Worm (Caenorhabditis elegans) whole organism, L4 larva: ENCODE measurements around the gene lin-66.

ENCODE experiments used
- F10B5.3 ChIP-seq: sonication (generic microtip); optimal IDR thresholded peaks from 2 replicates; lab custom pipeline; 2016; ENCODE audit warnings: mild to moderate bottlenecking, missing genetic modification characterization, missing compliant biosample characterization
- T20F7.1 ChIP-seq: fragments of 200-800 bp; sonication (Bioruptor generic); optimal IDR thresholded peaks from 2 replicates; lab custom pipeline; 2018; ENCODE audit warnings: mild to moderate bottlenecking, missing genetic modification characterization, missing compliant biosample characterization
- Y48G9A.11 ChIP-seq: fragments of 200-800 bp; sonication (Bioruptor generic); IDR thresholded peaks from 2 replicates; pipeline ENCODE4 v1.3.6; 2022; ENCODE audit warnings: missing genetic modification reagents, missing genetic modification characterization, missing compliant biosample characterization
- Y5F2A.4 ChIP-seq: fragments of 200-800 bp; sonication (Bioruptor generic); optimal IDR thresholded peaks from 2 replicates; lab custom pipeline; 2018; ENCODE audit warnings: mild to moderate bottlenecking, missing genetic modification characterization, missing compliant biosample characterization
- Y75B8A.6 ChIP-seq: fragments of 200-800 bp; sonication (Bioruptor generic); IDR thresholded peaks from 2 replicates; pipeline ENCODE4 v1.3.6; 2022; ENCODE audit warnings: missing genetic modification reagents, missing genetic modification characterization, missing compliant biosample characterization
- ZK546.5 ChIP-seq, 2 experiments: sonication (generic microtip); optimal IDR thresholded peaks; 2 replicates each; lab custom pipeline; 2017; ENCODE audit warnings: missing biosample characterization in 2 of 2, missing genetic modification characterization in 2 of 2
- ceh-20 ChIP-seq: fragments of 200-800 bp; sonication (Bioruptor generic); IDR thresholded peaks from 2 replicates; pipeline ENCODE4 v1.3.6; 2022; ENCODE audit warnings: missing genetic modification reagents, missing genetic modification characterization, missing compliant biosample characterization
- ceh-28 ChIP-seq: fragments of 150-350 bp; optimal IDR thresholded peaks from 2 replicates; lab custom pipeline; 2014; ENCODE audit warnings: missing biosample characterization, missing genetic modification reagents, missing genetic modification characterization
- ceh-32 ChIP-seq: sonication (generic microtip); optimal IDR thresholded peaks from 2 replicates; lab custom pipeline; 2016; ENCODE audit warnings: mild to moderate bottlenecking, missing genetic modification characterization, missing compliant biosample characterization; ENCODE audit not compliant: poor library complexity
- ceh-44 ChIP-seq: fragments of 200-800 bp; sonication (Bioruptor generic); IDR thresholded peaks from 2 replicates; pipeline ENCODE4 v1.3.6; 2022; ENCODE audit warnings: missing genetic modification reagents, missing genetic modification characterization, missing compliant biosample characterization
- ceh-62 ChIP-seq: sonication (generic microtip); optimal IDR thresholded peaks from 2 replicates; lab custom pipeline; 2017; ENCODE audit warnings: missing biosample characterization, missing genetic modification characterization
- ctbp-1 ChIP-seq: fragments of 200-800 bp; sonication (Bioruptor generic); IDR thresholded peaks from 2 replicates; pipeline ENCODE4 v1.3.6; 2022; ENCODE audit warnings: missing genetic modification reagents, missing genetic modification characterization, missing compliant biosample characterization
- daf-19 ChIP-seq: fragments of 200-800 bp; sonication (Bioruptor generic); conservative IDR thresholded peaks from 2 replicates; pipeline ENCODE4 v1.3.6; 2022; ENCODE audit warnings: missing genetic modification characterization, missing compliant biosample characterization
- egl-43 ChIP-seq: fragments of 200-800 bp; sonication (Bioruptor generic); IDR thresholded peaks from 2 replicates; pipeline ENCODE4 v1.3.6; 2022; ENCODE audit warnings: missing genetic modification reagents, missing genetic modification characterization, missing compliant biosample characterization
- fkh-10 ChIP-seq: fragments of 150-350 bp; optimal IDR thresholded peaks from 2 replicates; lab custom pipeline; 2014; ENCODE audit warnings: missing biosample characterization, missing genetic modification reagents, missing genetic modification characterization
- gei-8 ChIP-seq: fragments of 200-800 bp; sonication (Bioruptor generic); optimal IDR thresholded peaks from 2 replicates; lab custom pipeline; 2018; ENCODE audit warnings: mild to moderate bottlenecking, missing genetic modification characterization, missing compliant biosample characterization
- hlh-11 ChIP-seq: fragments of 200-800 bp; sonication (Bioruptor generic); optimal IDR thresholded peaks from 2 replicates; lab custom pipeline; 2018; ENCODE audit warnings: mild to moderate bottlenecking, missing genetic modification characterization, missing compliant biosample characterization
- hlh-30 ChIP-seq: sonication (generic microtip); optimal IDR thresholded peaks from 2 replicates; lab custom pipeline; 2017; ENCODE audit warnings: antibody characterized with exemption, mild to moderate bottlenecking, missing genetic modification characterization, missing compliant biosample characterization; ENCODE audit not compliant: insufficient read depth
- hmg-1.1 ChIP-seq: fragments of 200-800 bp; sonication (Bioruptor generic); IDR thresholded peaks from 2 replicates; pipeline ENCODE4 v1.3.6; 2022; ENCODE audit warnings: missing genetic modification reagents, missing genetic modification characterization, missing compliant biosample characterization
- jun-1 ChIP-seq: fragments of 150-350 bp; optimal IDR thresholded peaks from 2 replicates; lab custom pipeline; 2014; ENCODE audit warnings: missing biosample characterization, missing genetic modification reagents, missing genetic modification characterization
- lin-13 ChIP-seq: fragments of 150-350 bp; optimal IDR thresholded peaks from 2 replicates; lab custom pipeline; 2014; ENCODE audit warnings: missing biosample characterization, missing genetic modification reagents, missing genetic modification characterization
- lin-15B ChIP-seq: fragments of 150-350 bp; sonication (generic microtip); optimal IDR thresholded peaks from 3 replicates; lab custom pipeline; 2014; ENCODE audit warnings: missing biosample characterization, missing genetic modification characterization
- lin-38 ChIP-seq: fragments of 200-800 bp; sonication (Bioruptor generic); IDR thresholded peaks from 2 replicates; pipeline ENCODE4 v1.3.6; 2022; ENCODE audit warnings: missing genetic modification reagents, missing genetic modification characterization, missing compliant biosample characterization
- lsy-2 ChIP-seq, 2 experiments: fragments of 150-350 bp in 1 of 2; sonication (generic microtip) in 1 of 2; optimal IDR thresholded peaks; 2 replicates each; lab custom pipeline; 2014 to 2017; ENCODE audit warnings: missing biosample characterization in 2 of 2, missing genetic modification characterization in 2 of 2
- madf-5 ChIP-seq, 2 experiments: fragments of 200-800 bp; sonication (Bioruptor generic); IDR thresholded peaks; 2 replicates each; pipeline ENCODE4 v1.3.6; 2022; ENCODE audit warnings: missing compliant biosample characterization in 2 of 2, missing genetic modification characterization in 2 of 2
- mdl-1 ChIP-seq, 2 experiments: fragments of 150-350 bp in 1 of 2; sonication (generic microtip) in 1 of 2; optimal IDR thresholded peaks; 2 replicates each; lab custom pipeline; 2014 to 2017; ENCODE audit warnings: missing biosample characterization in 2 of 2, missing genetic modification characterization in 2 of 2
- mdt-29 ChIP-seq: fragments of 200-800 bp; sonication (Bioruptor generic); IDR thresholded peaks from 2 replicates; pipeline ENCODE4 v1.3.6; 2022; ENCODE audit warnings: missing genetic modification reagents, missing genetic modification characterization, missing compliant biosample characterization
- mxl-3 ChIP-seq: fragments of 200-800 bp; sonication (Bioruptor generic); optimal IDR thresholded peaks from 2 replicates; lab custom pipeline; 2018; ENCODE audit warnings: mild to moderate bottlenecking, missing genetic modification characterization, missing compliant biosample characterization
- nhr-11 ChIP-seq: fragments of 150-350 bp; optimal IDR thresholded peaks from 2 replicates; lab custom pipeline; 2014; ENCODE audit warnings: missing biosample characterization, missing genetic modification characterization
- nhr-237 ChIP-seq: sonication (generic microtip); optimal IDR thresholded peaks from 2 replicates; lab custom pipeline; 2017; ENCODE audit warnings: missing biosample characterization, missing genetic modification characterization
- nhr-25 ChIP-seq: sonication (generic microtip); optimal IDR thresholded peaks from 2 replicates; lab custom pipeline; 2017; ENCODE audit warnings: missing genetic modification characterization, mild to moderate bottlenecking, missing compliant biosample characterization, antibody characterized with exemption, moderate library complexity, borderline replicate concordance; ENCODE audit not compliant: insufficient read depth
- nhr-28 ChIP-seq: fragments of 150-350 bp; optimal IDR thresholded peaks from 2 replicates; lab custom pipeline; 2014; ENCODE audit warnings: missing biosample characterization, missing genetic modification characterization
- php-3 ChIP-seq: fragments of 200-800 bp; sonication (Bioruptor generic); IDR thresholded peaks from 2 replicates; pipeline ENCODE4 v1.3.6; 2022; ENCODE audit warnings: missing genetic modification reagents, missing genetic modification characterization, missing compliant biosample characterization
- saeg-2 ChIP-seq: fragments of 200-800 bp; sonication (Bioruptor generic); IDR thresholded peaks from 2 replicates; pipeline ENCODE4 v1.3.6; 2022; ENCODE audit warnings: missing genetic modification reagents, missing genetic modification characterization, missing compliant biosample characterization
- set-16 ChIP-seq: fragments of 200-800 bp; sonication (Bioruptor generic); IDR thresholded peaks from 2 replicates; pipeline ENCODE4 v1.3.6; 2022; ENCODE audit warnings: missing genetic modification reagents, missing genetic modification characterization, missing compliant biosample characterization
- skn-1 ChIP-seq: fragments of 150-350 bp; optimal IDR thresholded peaks from 2 replicates; lab custom pipeline; 2014; ENCODE audit warnings: missing biosample characterization, missing genetic modification characterization
- spr-1 ChIP-seq: sonication (generic microtip); optimal IDR thresholded peaks from 2 replicates; lab custom pipeline; 2016; ENCODE audit warnings: mild to moderate bottlenecking, missing genetic modification characterization, missing compliant biosample characterization
- spr-3 ChIP-seq: fragments of 200-800 bp; sonication (Bioruptor generic); optimal IDR thresholded peaks from 2 replicates; lab custom pipeline; 2018; ENCODE audit warnings: mild to moderate bottlenecking, missing genetic modification characterization, missing compliant biosample characterization
- tra-1 ChIP-seq: fragments of 200-800 bp; sonication (Bioruptor generic); IDR thresholded peaks from 2 replicates; pipeline ENCODE4 v1.3.6; 2022; ENCODE audit warnings: missing genetic modification reagents, missing genetic modification characterization, missing compliant biosample characterization
- vab-7 ChIP-seq: fragments of 200-800 bp; sonication (Bioruptor generic); IDR thresholded peaks from 2 replicates; pipeline ENCODE4 v1.3.6; 2022; ENCODE audit warnings: missing genetic modification reagents, missing genetic modification characterization, missing compliant biosample characterization
- zip-11 ChIP-seq: fragments of 200-800 bp; sonication (Bioruptor generic); IDR thresholded peaks from 2 replicates; pipeline ENCODE4 v1.3.6; 2022; ENCODE audit warnings: missing genetic modification characterization, missing compliant biosample characterization

Gene lin-66

ce11 chrIV:13878123-13878522, 9.8 kb upstream of the lin-66 start:
- TF ChIP-seq skn-1 (tag; lab: Kevin White, UChicago) = no peak

ce11 chrIV:13878738-13879137, 9.1 kb upstream of the lin-66 start:
- no peak for TF ChIP-seq mdt-29

- TF ChIP-seq ceh-44 (no peak), set-16 (GFP tag; lab: Robert Waterston, UW) (peak; percentile 41; the same call in 1 of the 2 replicates)
These were observed 8.0 kb upstream of the lin-66 start, which contains the start of gene B0513.4 for ce11 chrIV:13879851-13880250. Gene B0513.4 (plus strand): TSS chrIV:13880151.

ce11 chrIV:13880370-13880769, 7.5 kb upstream of the lin-66 start:
- TF ChIP-seq egl-43 = no peak
- no peak for TF ChIP-seq T20F7.1
- TF ChIP-seq ceh-62 = no peak
- no peak for TF ChIP-seq ZK546.5 (tag; optimal IDR thresholded peaks at IDR 0.05; lab: Kevin White, UChicago)
- no peak for TF ChIP-seq gei-8
- no peak for TF ChIP-seq vab-7
- TF ChIP-seq hlh-11 = no peak
- no peak for TF ChIP-seq nhr-237 (tag; lab: Kevin White, UChicago)
- no peak for TF ChIP-seq tra-1
- TF ChIP-seq, all 104 proteins: peak for 0

- TF ChIP-seq tra-1 = peak; percentile 50; the same call in 1 of the 2 replicates
- TF ChIP-seq lin-13 (GFP tag; lab: Kevin White, UChicago) = no peak
- TF ChIP-seq hlh-11 = peak; percentile 58
- TF ChIP-seq ceh-28 (tag; lab: Kevin White, UChicago) = no peak
- TF ChIP-seq mxl-3 (GFP tag; lab: Kevin White, UChicago) = peak; percentile 43
- TF ChIP-seq mdl-1 (tag; optimal IDR thresholded peaks at IDR 0.05; lab: Kevin White, UChicago) = peak in 1 of 2 experiments; percentile 55
- TF ChIP-seq lin-15B (tag; lab: Kevin White, UChicago) = no peak
- peak in 1 of 2 experiments; percentile 31 for TF ChIP-seq lsy-2 (tag; optimal IDR thresholded peaks at IDR 0.05; lab: Kevin White, UChicago)
- TF ChIP-seq spr-3 (GFP tag; lab: Kevin White, UChicago) = no peak
- peak; percentile 91 for TF ChIP-seq hlh-30 (tag; lab: Kevin White, UChicago)
- peak; percentile 61 for TF ChIP-seq nhr-11
- TF ChIP-seq fkh-10 (GFP tag; lab: Kevin White, UChicago) = no peak
- TF ChIP-seq, all 104 proteins: peak for 7
These were observed 7.1 kb upstream of the lin-66 start for ce11 chrIV:13880803-13881202.

ce11 chrIV:13881754-13882275, 6.1 kb upstream of the lin-66 start, which contains the start of gene rpl-29:
Gene rpl-29 (plus strand): TSS chrIV:13882225.
- TF ChIP-seq php-3 (GFP tag; lab: Robert Waterston, UW) (peak; percentile 57; the same call in 1 of the 2 replicates), zip-11 (GFP tag; lab: Robert Waterston, UW) (no peak), Y75B8A.6 (no peak), mdt-29 (peak; percentile 88), ctbp-1 (GFP tag; lab: Robert Waterston, UW) (0 out of 2 replicates have a peak, but pooled peaks have one; percentile 24), ceh-20 (GFP tag; lab: Robert Waterston, UW) (0 out of 2 replicates have a peak, but pooled peaks have one; percentile 43), fkh-10 (GFP tag; lab: Kevin White, UChicago) (peak; percentile 72), lin-38 (GFP tag; lab: Robert Waterston, UW) (peak; percentile 69), Y48G9A.11 (GFP tag; lab: Robert Waterston, UW) (peak; percentile 42), saeg-2 (GFP tag; lab: Robert Waterston, UW) (no peak), F10B5.3 (tag; lab: Kevin White, UChicago) (peak; percentile 27), mdl-1 (tag; optimal IDR thresholded peaks at IDR 0.05; lab: Kevin White, UChicago) (peak in 1 of 2 experiments; percentile 34), ceh-44 (no peak), nhr-28 (peak; percentile 64), nhr-25 (tag; lab: Kevin White, UChicago) (peak; percentile 65), madf-5 (GFP tag; IDR thresholded peaks at IDR 0.05; lab: Robert Waterston, UW) (no peak), ceh-32 (no peak), hmg-1.1 (peak; percentile 82), daf-19 (GFP tag; lab: Robert Waterston, UW) (no peak), Y5F2A.4 (GFP tag; lab: Kevin White, UChicago) (no peak), jun-1 (tag; lab: Kevin White, UChicago) (no peak), spr-1 (tag; lab: Kevin White, UChicago) (peak; percentile 43)
